Fruit fly (Drosophila melanogaster): ENCODE results near the gene CG34248.

CG34248 gene

DNA sequence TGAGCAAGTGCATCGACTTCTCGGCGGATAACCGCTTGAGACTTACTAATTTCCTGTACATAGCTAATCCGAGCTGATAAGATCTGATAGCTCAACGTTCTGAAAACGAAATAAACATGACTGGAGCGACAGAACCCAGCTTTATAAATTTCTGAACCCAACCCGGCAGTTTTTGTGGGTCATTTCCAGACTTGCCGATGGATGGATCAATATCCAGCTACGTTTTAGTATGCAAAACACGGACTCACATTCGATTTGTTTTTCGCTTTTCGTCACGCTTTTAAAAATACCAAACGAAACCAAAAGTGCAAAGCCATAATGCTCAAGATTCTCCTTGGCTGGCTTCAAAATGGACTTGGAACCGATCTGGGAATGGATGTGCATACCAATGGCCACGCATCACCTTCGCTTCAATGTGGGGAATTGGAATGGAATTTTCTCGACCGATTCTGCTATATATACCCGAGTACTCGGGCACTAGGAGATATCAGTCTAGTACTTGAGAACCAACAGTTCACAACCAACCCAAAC lies at the start of gene CG34248, which contains the start of gene CG13067:
TSS of gene CG34248 (minus strand) at position 101 of the 531 bp plus-strand sequence.
TSS of gene CG13067 (plus strand) at position 481 of the 531 bp plus-strand sequence.
- TF ChIP-seq CTCF (optimal IDR thresholded peaks at IDR 0.05) (no peak), CG8478 (optimal IDR thresholded peaks at IDR 0.05) (no peak)

dm6 chr3L:16319399-16319906 lies 48.8 kb upstream of the CG34248 start, which contains the start of the genes CG13041 and CG13060:
CG13041 (minus strand) TSS chr3L:16319526.
CG13060 (plus strand) TSS chr3L:16319856.
- TF ChIP-seq CTCF (optimal IDR thresholded peaks at IDR 0.05) (no peak), CG8478 (optimal IDR thresholded peaks at IDR 0.05) (no peak)

DNA sequence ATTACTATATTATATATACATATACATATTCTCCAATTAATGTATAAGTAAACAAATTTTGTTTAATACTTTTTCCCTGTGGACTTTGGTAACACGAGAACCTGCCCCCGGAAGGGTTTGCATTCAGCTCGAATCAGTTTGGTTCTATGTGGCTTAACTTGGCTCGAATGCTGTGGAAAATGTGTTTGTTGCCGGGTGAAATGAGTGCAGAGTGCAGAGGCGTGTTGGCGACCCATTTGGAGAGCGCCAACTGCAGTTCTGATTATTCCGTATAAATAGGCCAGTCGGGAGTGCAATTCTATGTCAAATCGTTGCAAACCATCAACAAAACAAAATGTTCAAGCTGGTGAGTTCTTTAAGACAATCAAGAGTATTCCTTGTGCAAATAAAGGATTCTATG lies 47.0 kb upstream of the CG34248 start, which contains the start of gene Nplp3:
TSS of gene Nplp3 (plus strand) at position 301 of the 400 bp plus-strand sequence.
- no peak for TF ChIP-seq CTCF (optimal IDR thresholded peaks at IDR 0.05)
- no peak for TF ChIP-seq CG8478 (optimal IDR thresholded peaks at IDR 0.05)

DNA sequence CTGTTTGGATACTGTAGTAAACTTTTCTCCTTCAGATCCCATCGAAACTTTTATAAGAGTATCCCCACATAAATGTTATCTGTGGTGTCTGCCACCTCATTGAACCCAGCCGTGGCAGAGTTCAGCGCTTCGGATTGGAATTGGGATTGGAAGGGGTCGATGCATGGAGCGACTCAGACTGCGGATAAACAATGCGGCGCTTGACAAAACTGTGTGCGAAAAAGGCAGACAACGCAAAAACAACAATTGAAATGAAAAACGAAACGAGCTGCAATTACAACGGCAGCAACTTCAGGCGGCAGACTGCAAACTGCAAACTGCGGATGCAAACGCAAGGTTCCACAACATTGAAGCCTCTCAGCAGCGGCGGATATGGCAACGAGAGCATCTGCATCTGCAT lies 43.3 kb upstream of the CG34248 start, which contains the start of gene CG13062:
TSS of gene CG13062 (plus strand) at position 301 of the 400 bp plus-strand sequence.
- TF ChIP-seq CTCF (optimal IDR thresholded peaks at IDR 0.05) = no peak
- no peak for TF ChIP-seq CG8478 (optimal IDR thresholded peaks at IDR 0.05)

dm6 chr3L:16309972-16310371 lies 39.3 kb upstream of the CG34248 start:
- no peak for TF ChIP-seq CG8478 (optimal IDR thresholded peaks at IDR 0.05)

DNA sequence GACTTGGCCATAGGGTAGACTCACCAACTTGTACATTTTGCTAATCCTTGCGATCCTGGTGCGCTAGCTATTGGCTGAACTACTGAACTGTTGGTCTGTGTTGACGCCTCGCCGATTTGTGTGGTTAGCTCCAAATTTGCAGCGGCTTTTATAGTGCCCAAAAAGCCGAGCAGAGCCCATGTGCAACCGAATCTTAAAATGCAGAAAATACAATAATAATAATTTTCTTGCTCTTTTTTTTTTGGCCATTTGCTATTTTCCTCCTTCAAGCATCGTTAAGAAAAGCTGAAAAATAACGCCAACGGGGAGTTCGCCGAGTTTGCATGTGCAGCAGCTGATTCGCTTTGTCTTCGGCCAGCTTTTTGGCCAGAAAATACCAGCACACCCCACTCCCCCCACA lies 37.7 kb upstream of the CG34248 start, which contains the start of gene CG13042:
TSS of gene CG13042 (minus strand) at position 101 of the 400 bp plus-strand sequence.
- no peak for TF ChIP-seq CG8478 (optimal IDR thresholded peaks at IDR 0.05)
- no peak for TF ChIP-seq CTCF (optimal IDR thresholded peaks at IDR 0.05)

DNA sequence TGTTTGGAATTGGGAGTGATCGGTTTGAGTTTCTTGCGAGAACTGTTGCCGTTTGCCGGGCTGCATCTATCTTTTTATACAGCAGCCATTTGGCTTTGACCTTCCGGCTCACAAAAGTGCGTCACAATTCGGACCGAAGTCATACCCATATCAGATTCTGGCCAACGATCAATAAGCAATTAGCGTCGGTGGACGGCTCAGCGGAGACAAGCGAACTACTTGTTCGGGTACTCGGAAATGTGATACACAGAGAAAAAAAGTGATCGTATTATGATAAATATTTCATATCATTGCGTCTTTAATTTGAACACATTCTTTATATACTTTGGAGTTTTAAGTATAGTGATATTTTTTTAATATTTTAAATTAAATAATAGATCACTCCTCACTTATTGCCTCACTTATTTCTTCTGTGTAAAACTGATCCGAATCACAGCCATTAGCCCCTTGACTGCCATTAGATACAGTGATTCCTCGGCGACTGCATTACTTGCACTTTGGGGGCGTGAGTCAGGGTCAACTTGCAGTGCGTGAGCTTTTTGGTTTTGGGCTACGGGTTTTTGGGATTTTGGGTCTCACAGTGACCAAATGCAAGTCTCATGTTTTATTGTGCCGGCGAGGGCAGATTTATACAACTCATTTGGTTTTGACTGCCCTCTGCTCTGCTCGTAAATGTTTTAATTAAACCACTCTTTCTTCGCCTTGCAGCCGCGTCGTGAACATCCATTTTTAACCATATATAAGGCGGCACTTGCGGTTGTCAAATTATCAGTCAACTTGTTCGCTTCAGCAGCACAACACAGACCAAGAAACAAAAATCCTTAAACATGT lies 35.3 kb upstream of the CG34248 start, which contains the start of the genes CG13043 and CG13063:
TSS of gene CG13043 (minus strand) at position 51 of the 831 bp plus-strand sequence.
TSS of gene CG13063 (plus strand) at position 781 of the 831 bp plus-strand sequence.
- TF ChIP-seq CG8478 (optimal IDR thresholded peaks at IDR 0.05) (no peak), CTCF (optimal IDR thresholded peaks at IDR 0.05) (no peak)

DNA sequence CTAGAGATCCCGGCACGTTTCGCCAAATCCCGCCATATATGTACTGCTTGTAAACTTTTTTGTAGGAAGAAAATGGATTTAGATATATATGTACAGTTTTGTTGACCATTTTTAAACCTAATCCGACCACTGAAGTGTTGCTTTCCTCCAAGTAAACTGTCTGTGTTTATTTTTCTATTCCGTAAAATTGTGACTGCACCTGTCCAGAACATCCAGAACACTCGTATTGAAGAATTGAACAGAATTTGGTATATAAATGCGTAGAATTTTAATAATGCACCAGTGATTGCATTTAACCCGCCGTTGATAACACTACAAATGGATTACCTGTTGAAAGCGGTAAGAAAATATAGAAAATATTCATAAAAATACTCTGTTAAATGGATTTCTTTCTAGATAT lies 33.3 kb upstream of the CG34248 start, which contains the start of gene CG43249:
TSS of gene CG43249 (plus strand) at position 301 of the 400 bp plus-strand sequence.
- TF ChIP-seq CTCF (optimal IDR thresholded peaks at IDR 0.05) (no peak), CG8478 (optimal IDR thresholded peaks at IDR 0.05) (no peak)

- TF ChIP-seq CG8478 (optimal IDR thresholded peaks at IDR 0.05) (no peak), CTCF (optimal IDR thresholded peaks at IDR 0.05) (no peak)
Measured at dm6 chr3L:16303078-16303477, 32.4 kb upstream of the CG34248 start, which contains the start of gene CG13044. CG13044 (minus strand) TSS chr3L:16303178.

- TF ChIP-seq CG8478 (optimal IDR thresholded peaks at IDR 0.05) (no peak), CTCF (optimal IDR thresholded peaks at IDR 0.05) (no peak)
Measured at dm6 chr3L:16301153-16301552, 30.5 kb upstream of the CG34248 start, which contains the start of gene CG4982. CG4982 (plus strand) TSS chr3L:16301453.

DNA sequence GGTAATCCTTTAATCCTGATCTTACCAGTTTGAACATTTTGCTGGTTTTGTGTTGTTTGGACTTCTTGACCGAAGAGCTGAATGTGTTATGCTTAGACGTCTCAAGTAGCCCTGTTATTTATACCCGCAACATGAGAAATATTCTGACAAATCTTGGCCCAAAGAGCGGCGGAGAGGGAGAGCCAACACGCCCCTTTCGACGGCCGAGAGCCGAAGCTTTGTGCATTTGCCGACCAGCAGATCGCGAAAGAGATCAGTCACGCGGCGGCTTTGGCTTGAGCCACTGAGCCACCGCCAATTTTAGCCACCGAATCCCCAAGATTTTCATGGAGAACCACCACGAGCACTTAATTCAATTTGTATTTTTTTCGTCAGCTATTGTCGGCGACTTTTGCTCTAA lies 24.7 kb upstream of the CG34248 start, which contains the start of gene CG4962:
TSS of gene CG4962 (minus strand) at position 101 of the 400 bp plus-strand sequence.
- TF ChIP-seq CTCF (optimal IDR thresholded peaks at IDR 0.05) (no peak), CG8478 (optimal IDR thresholded peaks at IDR 0.05) (no peak)

DNA sequence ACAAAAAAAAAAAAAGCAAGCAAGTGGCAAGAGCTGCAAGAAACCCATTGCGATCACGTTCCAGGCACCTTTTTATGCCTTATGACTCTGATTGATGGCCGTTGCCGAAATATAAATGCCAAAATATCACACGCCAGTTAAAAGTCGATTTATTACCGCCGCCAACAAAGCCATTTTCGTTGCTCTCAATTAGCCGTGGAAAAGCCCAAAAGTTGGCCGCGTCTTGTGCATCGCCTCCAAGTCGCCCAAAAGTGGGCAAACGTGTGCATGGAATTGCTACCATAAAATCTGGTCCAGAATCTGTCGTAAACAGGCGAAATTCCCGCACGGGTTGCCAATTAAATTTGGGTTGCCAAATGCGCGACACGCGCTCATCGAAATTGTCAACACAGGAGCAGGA lies 21.0 kb upstream of the CG34248 start:
- TF ChIP-seq CTCF (optimal IDR thresholded peaks at IDR 0.05) = no peak
- no peak for TF ChIP-seq CG8478 (optimal IDR thresholded peaks at IDR 0.05)

DNA sequence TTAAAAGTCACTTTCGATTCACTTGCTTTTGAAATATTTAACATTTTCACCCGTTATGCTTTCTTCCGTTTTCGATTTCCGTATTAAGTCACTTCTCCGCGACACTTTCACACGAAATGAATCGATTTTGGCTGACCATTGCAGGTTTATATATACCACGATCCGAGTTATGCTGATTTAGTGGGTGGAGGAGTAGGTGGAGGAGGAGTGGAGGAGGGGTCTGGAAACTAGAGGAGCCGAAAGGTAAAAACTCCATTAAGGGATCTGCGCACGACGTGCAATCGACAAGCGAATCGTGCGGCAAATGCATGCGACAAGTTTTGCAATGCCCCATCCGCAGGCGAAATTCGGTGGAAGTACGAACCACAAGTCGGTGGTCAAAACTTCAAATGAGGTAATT lies 20.1 kb upstream of the CG34248 start, which contains the start of gene CG13045:
TSS of gene CG13045 (minus strand) at position 101 of the 400 bp plus-strand sequence.
- TF ChIP-seq CG8478 (optimal IDR thresholded peaks at IDR 0.05) = no peak
- no peak for TF ChIP-seq CTCF (optimal IDR thresholded peaks at IDR 0.05)

DNA sequence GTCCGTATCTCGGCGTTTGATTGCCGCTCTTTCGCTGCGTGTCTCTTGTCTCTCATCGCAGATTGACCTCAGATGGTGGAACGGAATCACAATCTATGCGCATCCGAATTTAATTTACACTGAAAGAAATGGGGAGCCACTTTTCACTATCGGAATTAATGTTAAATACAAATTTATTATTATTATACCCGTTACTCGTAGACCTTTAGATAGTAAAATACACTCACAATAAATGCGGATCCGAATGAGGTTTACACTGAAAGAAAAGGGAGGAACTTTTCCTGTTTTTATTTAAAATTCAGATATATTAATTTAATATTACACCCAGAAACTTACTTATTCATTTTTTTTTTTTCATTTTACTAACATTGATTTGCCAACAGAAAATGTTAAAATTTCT lies 18.4 kb upstream of the CG34248 start:
- TF ChIP-seq CTCF (optimal IDR thresholded peaks at IDR 0.05) (no peak), CG8478 (optimal IDR thresholded peaks at IDR 0.05) (no peak)

dm6 chr3L:16288322-16288721 lies 17.6 kb upstream of the CG34248 start, which contains the start of gene CG13046:
CG13046 (minus strand) TSS chr3L:16288422.
- TF ChIP-seq CG8478 (optimal IDR thresholded peaks at IDR 0.05) = no peak
- TF ChIP-seq CTCF (optimal IDR thresholded peaks at IDR 0.05) = no peak

Measured in S2 (cell line).